Fruit fly (Drosophila melanogaster): ENCODE data around the gene CG44014.

dm6 chr3R:15494302-15494701 lies 14.4 kb downstream of the CG44014 start, which contains the start of gene maca:
- no peak for TF ChIP-seq CG17806 (tag; optimal IDR thresholded peaks at IDR 0.05)
- TF ChIP-seq EcR (GFP tag; optimal IDR thresholded peaks at IDR 0.05) = no peak
- TF ChIP-seq CG9948 (tag; optimal IDR thresholded peaks at IDR 0.05) = no peak
- TF ChIP-seq gl (tag; optimal IDR thresholded peaks at IDR 0.05) = no peak
- no peak for TF ChIP-seq CG8301 (tag; optimal IDR thresholded peaks at IDR 0.05)
- TF ChIP-seq Ets98B (GFP tag; IDR thresholded peaks at IDR 0.05) = no peak
- TF ChIP-seq CG34367 (tag; optimal IDR thresholded peaks at IDR 0.05) = no peak
